Fruit fly (Drosophila melanogaster) whole organism, prepupa: ENCODE data around the gene CG14811.

Source experiments
- CG6854 ChIP-seq: fragments of 200-800 bp; sonication (Bioruptor generic); optimal IDR thresholded peaks from 2 replicates; lab custom pipeline; 2017; ENCODE audit warnings: missing biosample characterization, mild to moderate bottlenecking, missing genetic modification characterization
- CG9139 ChIP-seq: fragments of 200-800 bp; sonication (Bioruptor generic); optimal IDR thresholded peaks from 3 replicates; lab custom pipeline; 2017; ENCODE audit warnings: missing biosample characterization, mild to moderate bottlenecking, missing genetic modification characterization
- Ets21C ChIP-seq: fragments of 200-800 bp; sonication (Bioruptor generic); optimal IDR thresholded peaks from 3 replicates; lab custom pipeline; 2016; ENCODE audit warnings: missing biosample characterization, missing genetic modification characterization
- Lpt ChIP-seq: fragments of 200-800 bp; sonication (Bioruptor generic); optimal IDR thresholded peaks from 3 replicates; lab custom pipeline; 2016; ENCODE audit warnings: missing biosample characterization, missing genetic modification characterization
- Smox ChIP-seq: fragments of 200-800 bp; sonication (Bioruptor generic); optimal IDR thresholded peaks from 3 replicates; lab custom pipeline; 2016; ENCODE audit warnings: missing biosample characterization, missing genetic modification characterization
- cyc ChIP-seq: fragments of 200-800 bp; sonication (Bioruptor generic); optimal IDR thresholded peaks from 3 replicates; lab custom pipeline; 2016; ENCODE audit warnings: missing biosample characterization, missing genetic modification characterization
- svp ChIP-seq: fragments of 200-800 bp; sonication (Bioruptor generic); peaks from one replicate; lab custom pipeline; 2016; ENCODE audit warnings: missing biosample characterization, missing genetic modification characterization

- TF ChIP-seq Smox (GFP tag; lab: Kevin White, UChicago), result no peak
- TF ChIP-seq Lpt, result no peak
- TF ChIP-seq CG9139 (GFP tag; lab: Kevin White, UChicago), result no peak
- TF ChIP-seq cyc (GFP tag; lab: Kevin White, UChicago), result no peak
- TF ChIP-seq svp (GFP tag; lab: Kevin White, UChicago), result no peak
- no peak for TF ChIP-seq Ets21C (GFP tag; lab: Kevin White, UChicago)
- no peak for TF ChIP-seq CG6854
These were observed 24.2 kb upstream of the CG14811 start for dm6 chrX:1846386-1846785.
